Worm (Caenorhabditis elegans): ENCODE results near the gene K09D9.14.
A peak's percentile ranks its signal among the peaks of the same experiment; 100 is the strongest.

K09D9.14 gene

DNA sequence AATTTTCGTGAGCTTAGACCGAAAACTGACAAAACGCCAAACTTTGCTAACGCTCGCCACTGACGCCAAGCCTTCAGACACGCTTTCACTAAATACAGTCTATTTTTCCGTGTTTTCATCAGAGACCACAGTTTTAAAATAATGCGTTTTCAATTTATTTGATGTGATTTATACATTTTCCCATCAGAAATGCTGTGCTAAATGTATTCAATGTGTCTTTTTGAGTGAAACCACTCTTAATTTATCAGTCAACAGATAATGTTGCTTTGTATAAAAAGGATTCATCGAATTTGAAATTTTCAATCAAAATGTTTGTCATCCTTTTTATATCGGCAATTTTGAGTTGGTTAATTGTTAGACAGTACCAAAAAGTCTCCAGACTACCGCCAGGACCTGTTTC lies 9.6 kb upstream of the K09D9.14 start, which contains the start of gene cyp-35A4:
cyp-35A4 (plus strand) TSS at position 301 of the 400 bp plus-strand sequence.
- TF ChIP-seq M03D4.4 (tag; optimal IDR thresholded peaks at IDR 0.05) (no peak), ceh-39 (tag; optimal IDR thresholded peaks at IDR 0.05) (no peak), pha-4 (tag; optimal IDR thresholded peaks at IDR 0.05) (no peak), hlh-1 (tag; optimal IDR thresholded peaks at IDR 0.05) (no peak), nhr-2 (tag; optimal IDR thresholded peaks at IDR 0.05) (no peak), lin-13 (tag; optimal IDR thresholded peaks at IDR 0.05) (no peak), ceh-43 (GFP tag; optimal IDR thresholded peaks at IDR 0.05) (no peak), ces-1 (GFP tag; optimal IDR thresholded peaks at IDR 0.05) (no peak), drap-1 (GFP tag; optimal IDR thresholded peaks at IDR 0.05) (no peak), ham-2 (GFP tag; optimal IDR thresholded peaks at IDR 0.05) (no peak), ceh-83 (GFP tag; optimal IDR thresholded peaks at IDR 0.05) (no peak), snpc-4 (tag; optimal IDR thresholded peaks at IDR 0.05) (no peak), mep-1 (tag; optimal IDR thresholded peaks at IDR 0.05) (no peak), mab-5 (tag; optimal IDR thresholded peaks at IDR 0.05) (no peak), tbx-8 (GFP tag; optimal IDR thresholded peaks at IDR 0.05) (no peak)

DNA sequence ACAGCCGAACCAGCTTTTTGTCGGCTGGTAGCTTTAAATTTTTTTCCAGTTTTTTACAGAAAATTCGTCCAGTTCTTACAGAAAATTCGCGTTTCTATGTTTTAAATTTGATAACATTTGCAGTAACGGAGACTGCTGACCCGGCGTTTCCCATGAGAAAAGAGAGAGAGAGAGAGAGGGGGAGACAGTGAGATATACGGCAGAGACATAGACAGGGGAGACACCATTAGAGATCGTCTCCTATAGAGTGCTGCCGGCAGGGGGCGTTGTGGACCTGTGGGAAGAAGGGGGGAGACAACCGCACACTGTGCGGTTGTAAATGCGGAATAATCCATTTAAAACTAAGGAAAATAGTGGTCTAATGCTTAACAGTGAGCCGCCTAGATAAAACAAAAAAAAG lies 8.0 kb upstream of the K09D9.14 start:
- no peak for TF ChIP-seq nhr-12 (tag; optimal IDR thresholded peaks at IDR 0.05)
- no peak for TF ChIP-seq M03D4.4 (tag; optimal IDR thresholded peaks at IDR 0.05)
- TF ChIP-seq hlh-1 (tag; optimal IDR thresholded peaks at IDR 0.05), result no peak
- no peak for TF ChIP-seq sptf-1 (tag; optimal IDR thresholded peaks at IDR 0.05)

DNA sequence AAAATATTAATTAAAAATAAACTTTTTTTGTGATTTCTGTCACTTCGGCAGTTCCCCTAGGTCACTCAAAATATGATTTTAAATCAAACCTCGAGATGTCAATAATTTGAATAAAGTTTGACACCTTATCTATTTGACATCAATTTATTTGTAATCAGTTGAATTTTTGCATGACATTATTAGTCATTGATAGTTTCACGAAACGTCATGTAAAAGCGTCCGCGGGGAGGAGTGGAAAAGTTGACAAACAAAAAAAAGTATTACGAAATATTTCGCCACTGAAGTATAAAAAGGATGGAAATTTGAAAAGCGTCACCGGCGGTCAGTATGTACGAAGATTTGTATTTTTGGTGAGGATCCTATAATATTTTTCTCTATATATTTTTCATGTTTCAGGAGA lies 3.1 kb upstream of the K09D9.14 start, which contains the start of gene K09D9.1:
K09D9.1 (plus strand) TSS at position 271 of the 400 bp plus-strand sequence.
- no peak for TF ChIP-seq nhr-28 (tag; optimal IDR thresholded peaks at IDR 0.05)
- no peak for TF ChIP-seq nhr-12 (tag; optimal IDR thresholded peaks at IDR 0.05)
- TF ChIP-seq ceh-43 (GFP tag; optimal IDR thresholded peaks at IDR 0.05), result no peak
- TF ChIP-seq hlh-1 (tag; optimal IDR thresholded peaks at IDR 0.05), result no peak
- no peak for TF ChIP-seq ham-2 (GFP tag; optimal IDR thresholded peaks at IDR 0.05)
- TF ChIP-seq snpc-4 (tag; optimal IDR thresholded peaks at IDR 0.05), result no peak

DNA sequence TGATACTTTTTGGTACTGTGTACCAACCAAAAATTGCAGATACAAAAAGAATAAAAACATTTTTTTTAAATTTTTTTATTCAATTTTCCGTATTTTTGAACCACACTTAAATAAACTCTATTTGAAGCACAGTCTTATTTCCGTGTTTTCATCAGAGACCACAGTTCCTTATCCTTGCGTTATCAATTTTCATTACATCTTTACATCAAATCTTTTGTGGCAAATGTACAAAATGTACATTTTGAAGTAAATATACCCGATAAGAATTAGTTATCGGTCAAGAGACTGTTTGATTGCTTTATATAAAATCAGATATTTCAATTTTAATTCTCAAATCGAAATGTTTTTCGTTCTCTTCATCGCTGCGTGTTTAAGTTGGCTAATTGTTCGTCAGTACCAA lies 633 bp upstream of the K09D9.14 start, which contains the start of gene cyp-35A3:
cyp-35A3 (plus strand) TSS at position 301 of the 400 bp plus-strand sequence.
- TF ChIP-seq lin-13 (tag; optimal IDR thresholded peaks at IDR 0.05) (no peak), ces-1 (GFP tag; optimal IDR thresholded peaks at IDR 0.05) (no peak), ceh-83 (GFP tag; optimal IDR thresholded peaks at IDR 0.05) (no peak), ceh-39 (tag; optimal IDR thresholded peaks at IDR 0.05) (no peak), nhr-28 (tag; optimal IDR thresholded peaks at IDR 0.05) (no peak), bed-3 (GFP tag; optimal IDR thresholded peaks at IDR 0.05) (no peak), mls-2 (tag; optimal IDR thresholded peaks at IDR 0.05) (no peak), mab-5 (tag; optimal IDR thresholded peaks at IDR 0.05) (no peak), unc-39 (tag; optimal IDR thresholded peaks at IDR 0.05) (no peak), sem-2 (GFP tag; optimal IDR thresholded peaks at IDR 0.05) (no peak), elt-3 (tag; optimal IDR thresholded peaks at IDR 0.05) (no peak)

DNA sequence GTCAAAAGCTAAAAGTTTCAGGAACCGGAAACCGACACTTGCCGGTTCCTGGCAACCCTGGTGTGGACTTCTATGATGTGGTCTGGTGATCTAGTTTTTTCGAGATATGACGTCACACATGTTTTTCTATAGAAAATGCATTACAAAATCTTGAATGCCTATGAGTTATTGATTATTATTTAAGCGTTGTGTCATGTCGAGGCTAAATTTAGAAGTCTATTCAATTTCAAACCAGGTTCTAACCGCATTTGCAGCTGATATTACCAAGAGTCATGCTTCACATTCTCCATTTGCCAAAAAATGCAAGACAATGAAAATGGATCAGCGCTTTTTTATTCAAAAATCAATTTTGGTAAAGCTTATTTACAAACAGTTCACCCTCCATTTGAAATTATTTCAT lies 2.5 kb downstream of the K09D9.14 start, which contains the start of gene K09D9.3:
K09D9.3 (plus strand) TSS at position 301 of the 400 bp plus-strand sequence.
- no peak for TF ChIP-seq nhr-237 (tag; optimal IDR thresholded peaks at IDR 0.05)
- TF ChIP-seq zip-8 (tag; optimal IDR thresholded peaks at IDR 0.05), result peak; percentile 65

DNA sequence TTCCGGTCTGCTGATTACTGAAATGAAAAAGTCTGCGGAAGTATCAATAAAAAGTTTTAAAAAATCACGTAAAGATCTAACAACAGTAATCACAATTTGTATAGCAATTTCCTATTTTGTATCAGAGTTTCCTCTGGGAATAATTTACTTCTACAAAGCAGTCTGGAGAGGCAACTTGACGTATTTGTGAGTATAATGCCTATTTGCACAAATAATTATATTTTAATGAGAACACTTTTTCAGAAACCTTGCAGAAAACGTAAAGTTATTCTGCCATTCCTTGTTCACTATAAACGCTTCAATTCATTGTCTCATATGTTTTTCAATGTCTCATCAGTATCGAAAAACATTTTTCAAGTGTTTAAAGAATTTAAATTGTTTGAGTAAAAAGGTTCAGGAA lies 3.1 kb downstream of the K09D9.14 start:
- TF ChIP-seq nhr-28 (tag; optimal IDR thresholded peaks at IDR 0.05) (no peak), mep-1 (tag; optimal IDR thresholded peaks at IDR 0.05) (no peak), sptf-1 (tag; optimal IDR thresholded peaks at IDR 0.05) (no peak), drap-1 (GFP tag; optimal IDR thresholded peaks at IDR 0.05) (no peak), lsy-2 (tag; optimal IDR thresholded peaks at IDR 0.05) (no peak), hlh-1 (tag; optimal IDR thresholded peaks at IDR 0.05) (no peak), nhr-237 (tag; optimal IDR thresholded peaks at IDR 0.05) (no peak), elt-1 (tag; optimal IDR thresholded peaks at IDR 0.05; ENCODE audit: borderline replicate concordance, insufficient read depth) (no peak), mls-2 (tag; optimal IDR thresholded peaks at IDR 0.05) (no peak), nhr-12 (tag; optimal IDR thresholded peaks at IDR 0.05) (no peak), blmp-1 (tag; optimal IDR thresholded peaks at IDR 0.05) (no peak), sem-2 (GFP tag; optimal IDR thresholded peaks at IDR 0.05) (no peak), unc-62 (GFP tag; optimal IDR thresholded peaks at IDR 0.05) (no peak), mab-5 (tag; optimal IDR thresholded peaks at IDR 0.05) (no peak), M03D4.4 (tag; optimal IDR thresholded peaks at IDR 0.05) (no peak), ham-2 (GFP tag; optimal IDR thresholded peaks at IDR 0.05) (no peak), ces-1 (GFP tag; optimal IDR thresholded peaks at IDR 0.05) (no peak)

Measured in whole organism, mixed stage, embryonic.